Worm (Caenorhabditis elegans) whole organism, mixed stage, embryonic: ENCODE results near the gene C02B8.3.

ENCODE experiments used
- blmp-1 ChIP-seq: fragments of 150-350 bp; optimal IDR thresholded peaks from 2 replicates; lab custom pipeline; 2014; ENCODE audit warnings: missing biosample characterization, missing genetic modification characterization
- elt-3 ChIP-seq: fragments of 150-350 bp; optimal IDR thresholded peaks from 2 replicates; lab custom pipeline; 2014; ENCODE audit warnings: missing biosample characterization, missing genetic modification characterization
- lsy-2 ChIP-seq: fragments of 150-350 bp; optimal IDR thresholded peaks from 2 replicates; lab custom pipeline; 2014; ENCODE audit warnings: missing biosample characterization, missing genetic modification characterization
- mab-5 ChIP-seq: fragments of 150-350 bp; optimal IDR thresholded peaks from 2 replicates; lab custom pipeline; 2014; ENCODE audit warnings: missing biosample characterization, missing genetic modification characterization
- nhr-12 ChIP-seq: fragments of 150-350 bp; optimal IDR thresholded peaks from 2 replicates; lab custom pipeline; 2014; ENCODE audit warnings: missing biosample characterization, missing genetic modification characterization
- nhr-237 ChIP-seq: fragments of 150-350 bp; optimal IDR thresholded peaks from 2 replicates; lab custom pipeline; 2014; ENCODE audit warnings: missing biosample characterization, missing genetic modification characterization
- nhr-76 ChIP-seq: sonication (generic microtip); optimal IDR thresholded peaks from 2 replicates; lab custom pipeline; 2017; ENCODE audit warnings: missing biosample characterization, missing genetic modification characterization
- pha-4 ChIP-seq: fragments of 150-350 bp; optimal IDR thresholded peaks from 2 replicates; lab custom pipeline; 2018; ENCODE audit warnings: missing biosample characterization, missing genetic modification reagents, missing genetic modification characterization
- snpc-4 ChIP-seq: fragments of 150-350 bp; optimal IDR thresholded peaks from 2 replicates; lab custom pipeline; 2014; ENCODE audit warnings: missing biosample characterization, missing genetic modification characterization
- unc-62 ChIP-seq: fragments of 150-350 bp; optimal IDR thresholded peaks from 2 replicates; lab custom pipeline; 2014; ENCODE audit warnings: missing biosample characterization, missing genetic modification reagents, missing genetic modification characterization
- ztf-11 ChIP-seq: fragments of 150-350 bp; optimal IDR thresholded peaks from 2 replicates; lab custom pipeline; 2014; ENCODE audit warnings: missing biosample characterization, missing genetic modification characterization

DNA sequence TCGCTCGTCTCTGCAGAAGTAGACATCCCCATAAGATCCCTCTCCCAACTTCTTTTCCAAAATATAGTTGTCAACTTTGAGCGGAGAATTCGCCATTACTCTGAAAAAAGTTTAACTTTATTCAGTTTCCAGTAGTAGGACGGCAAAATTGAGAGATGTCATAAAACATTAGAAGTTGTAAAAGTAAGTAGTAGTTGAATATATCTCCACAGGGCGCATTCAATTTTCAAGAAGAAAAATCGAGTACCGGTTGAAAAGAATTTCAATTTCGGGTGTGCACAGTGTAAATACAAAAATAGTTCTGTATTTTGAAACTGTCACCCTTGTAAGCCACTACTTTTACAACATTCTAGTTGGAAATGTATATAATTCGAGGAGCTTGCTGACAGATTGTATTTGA, 11.4 kb downstream of the C02B8.3 start, which contains the start of gene F22F1.2:
- TF ChIP-seq blmp-1 (no peak), nhr-237 (tag; lab: Kevin White, UChicago) (no peak), lsy-2 (tag; lab: Kevin White, UChicago) (no peak), pha-4 (tag; lab: Kevin White, UChicago) (no peak), nhr-76 (tag; lab: Kevin White, UChicago) (no peak), ztf-11 (no peak), elt-3 (tag; lab: Kevin White, UChicago) (no peak), nhr-12 (tag; lab: Kevin White, UChicago) (no peak), snpc-4 (no peak), mab-5 (tag; lab: Kevin White, UChicago) (no peak), unc-62 (GFP tag; lab: Kevin White, UChicago) (no peak)
